Fruit fly (Drosophila melanogaster) whole organism, embryonic: Measurements from ENCODE around the gene CG3342.
A peak's percentile ranks its signal among the peaks of the same experiment; 100 is the strongest.

Experiments
- ATbp ChIP-seq: fragments of 200-800 bp; sonication (Bioruptor generic); optimal IDR thresholded peaks from 2 replicates; lab custom pipeline; 2017; ENCODE audit warnings: missing biosample characterization, mild to moderate bottlenecking, missing genetic modification characterization, missing genetic modification reagents
- Atf6 ChIP-seq: fragments of 200-800 bp; sonication (Bioruptor generic); IDR thresholded peaks from 2 replicates; pipeline ENCODE4 v1.3.6; 2022; ENCODE audit warnings: missing biosample characterization, missing genetic modification characterization
- BEAF-32 ChIP-seq: fragments of 200-800 bp; sonication (Bioruptor generic); optimal IDR thresholded peaks from 3 replicates; lab custom pipeline; 2017; ENCODE audit warnings: missing biosample characterization, missing genetic modification characterization, mild to moderate bottlenecking, moderate library complexity, missing genetic modification reagents
- CG12155 ChIP-seq: fragments of 200-800 bp; sonication (Bioruptor generic); optimal IDR thresholded peaks from 3 replicates; lab custom pipeline; 2016; ENCODE audit warnings: missing biosample characterization, missing genetic modification characterization
- CG14710 ChIP-seq: fragments of 200-800 bp; sonication (Bioruptor generic); optimal IDR thresholded peaks from 3 replicates; lab custom pipeline; 2019; ENCODE audit warnings: missing biosample characterization, mild to moderate bottlenecking, missing genetic modification characterization, moderate library complexity
- CG15479 ChIP-seq: fragments of 200-800 bp; sonication (Bioruptor generic); optimal IDR thresholded peaks from 3 replicates; lab custom pipeline; 2019; ENCODE audit warnings: missing biosample characterization, mild to moderate bottlenecking, missing genetic modification characterization, moderate library complexity
- CG1603 ChIP-seq: fragments of 200-800 bp; sonication (Bioruptor generic); optimal IDR thresholded peaks from 2 replicates; lab custom pipeline; 2019; ENCODE audit warnings: missing biosample characterization, mild to moderate bottlenecking, missing genetic modification characterization, moderate library complexity
- CG17385 ChIP-seq: fragments of 200-800 bp; sonication (Bioruptor generic); optimal IDR thresholded peaks from 3 replicates; lab custom pipeline; 2018; ENCODE audit warnings: missing biosample characterization, mild to moderate bottlenecking, missing genetic modification characterization
- CG18476 ChIP-seq: fragments of 200-800 bp; sonication (Bioruptor generic); optimal IDR thresholded peaks from 2 replicates; lab custom pipeline; 2016; ENCODE audit warnings: missing biosample characterization, mild to moderate bottlenecking, missing genetic modification characterization
- CG2129 ChIP-seq: fragments of 200-800 bp; sonication (Bioruptor generic); IDR thresholded peaks from 2 replicates; pipeline ENCODE4 v1.3.6; 2022; ENCODE audit warnings: missing biosample characterization, missing genetic modification characterization; ENCODE audit not compliant: partially characterized antibody
- CG4360 ChIP-seq: fragments of 200-800 bp; sonication (Bioruptor generic); IDR thresholded peaks from 2 replicates; pipeline ENCODE4 v1.3.6; 2022; ENCODE audit warnings: missing biosample characterization, missing genetic modification characterization
- CG4617 ChIP-seq: fragments of 200-800 bp; sonication (Bioruptor generic); optimal IDR thresholded peaks from 3 replicates; lab custom pipeline; 2016; ENCODE audit warnings: missing biosample characterization, missing genetic modification characterization, borderline replicate concordance
- CG4707 ChIP-seq: fragments of 200-800 bp; sonication (Bioruptor generic); optimal IDR thresholded peaks from 2 replicates; lab custom pipeline; 2018; ENCODE audit warnings: missing biosample characterization, mild to moderate bottlenecking, missing genetic modification characterization, moderate library complexity
- CG6689 ChIP-seq: fragments of 200-800 bp; sonication (Bioruptor generic); IDR thresholded peaks from 2 replicates; pipeline ENCODE4 v1.3.6; 2022; ENCODE audit warnings: missing biosample characterization, missing genetic modification characterization
- CG8089 ChIP-seq: fragments of 200-800 bp; sonication (Bioruptor generic); optimal IDR thresholded peaks from 3 replicates; lab custom pipeline; 2016; ENCODE audit warnings: missing biosample characterization, missing genetic modification characterization
- CG8924 ChIP-seq: fragments of 200-800 bp; optimal IDR thresholded peaks from 3 replicates; lab custom pipeline; 2019; ENCODE audit warnings: missing biosample characterization, mild to moderate bottlenecking, missing genetic modification characterization, moderate library complexity
- Fer1 ChIP-seq: fragments of 200-800 bp; sonication (Bioruptor generic); optimal IDR thresholded peaks from 2 replicates; lab custom pipeline; 2017; ENCODE audit warnings: missing biosample characterization, mild to moderate bottlenecking, missing genetic modification characterization
- Gug ChIP-seq: fragments of 200-800 bp; sonication (Bioruptor generic); IDR thresholded peaks from 4 replicates; pipeline ENCODE4 v1.3.6; 2022; ENCODE audit warnings: missing biosample characterization, missing genetic modification characterization
- Hmr ChIP-seq: fragments of 200-800 bp; sonication (Bioruptor generic); optimal IDR thresholded peaks from 3 replicates; lab custom pipeline; 2017; ENCODE audit warnings: mild to moderate bottlenecking, missing biosample characterization, missing genetic modification reagents, missing genetic modification characterization
- Lim3 ChIP-seq: fragments of 200-800 bp; sonication (Bioruptor generic); IDR thresholded peaks from 2 replicates; pipeline ENCODE4 v1.3.6; 2022; ENCODE audit warnings: missing biosample characterization, missing genetic modification characterization
- NC2α ChIP-seq: fragments of 200-800 bp; sonication (Bioruptor generic); optimal IDR thresholded peaks from 2 replicates; lab custom pipeline; 2016; ENCODE audit warnings: missing biosample characterization, missing genetic modification characterization
- Nf-YC ChIP-seq: fragments of 200-800 bp; optimal IDR thresholded peaks from 3 replicates; lab custom pipeline; 2019; ENCODE audit warnings: missing biosample characterization, mild to moderate bottlenecking, missing genetic modification characterization, moderate library complexity
- abd-A ChIP-seq: fragments of 200-800 bp; sonication (Bioruptor generic); optimal IDR thresholded peaks from 3 replicates; lab custom pipeline; 2019; ENCODE audit warnings: missing biosample characterization, mild to moderate bottlenecking, missing genetic modification characterization, moderate library complexity
- ac ChIP-seq: fragments of 200-800 bp; sonication (Bioruptor generic); optimal IDR thresholded peaks from 3 replicates; lab custom pipeline; 2017; ENCODE audit warnings: missing biosample characterization, mild to moderate bottlenecking, missing genetic modification characterization
- ash1 ChIP-seq: fragments of 200-800 bp; sonication (Bioruptor generic); optimal IDR thresholded peaks from 2 replicates; lab custom pipeline; 2018; ENCODE audit warnings: missing biosample characterization, mild to moderate bottlenecking, missing genetic modification characterization
- az2 ChIP-seq: fragments of 200-800 bp; sonication (Bioruptor generic); optimal IDR thresholded peaks from 3 replicates; lab custom pipeline; 2016; ENCODE audit warnings: missing biosample characterization, missing genetic modification characterization
- chinmo ChIP-seq: fragments of 200-800 bp; sonication (Bioruptor generic); IDR thresholded peaks from 4 replicates; pipeline ENCODE4 v1.3.6; 2022; ENCODE audit warnings: missing biosample characterization, missing genetic modification characterization; ENCODE audit not compliant: partially characterized antibody
- grn ChIP-seq: fragments of 200-800 bp; sonication (Bioruptor generic); optimal IDR thresholded peaks from 3 replicates; lab custom pipeline; 2017; ENCODE audit warnings: missing biosample characterization, missing genetic modification characterization
- kay ChIP-seq: fragments of 200-800 bp; sonication (Bioruptor generic); optimal IDR thresholded peaks from 2 replicates; lab custom pipeline; 2016; ENCODE audit warnings: missing biosample characterization, missing genetic modification characterization
- ken ChIP-seq: fragments of 200-800 bp; sonication (Bioruptor generic); IDR thresholded peaks from 3 replicates; pipeline ENCODE4 v1.3.6; 2022; ENCODE audit warnings: missing biosample characterization, missing genetic modification characterization
- maf-S ChIP-seq: fragments of 200-800 bp; sonication (Bioruptor generic); optimal IDR thresholded peaks from 2 replicates; lab custom pipeline; 2016; ENCODE audit warnings: missing biosample characterization, missing genetic modification characterization
- mam ChIP-seq: fragments of 200-800 bp; sonication (Bioruptor generic); optimal IDR thresholded peaks from 3 replicates; lab custom pipeline; 2016; ENCODE audit warnings: missing biosample characterization, missing genetic modification characterization
- nau ChIP-seq: fragments of 200-800 bp; sonication (Bioruptor generic); optimal IDR thresholded peaks from 3 replicates; lab custom pipeline; 2017; ENCODE audit warnings: missing biosample characterization, mild to moderate bottlenecking, missing genetic modification characterization, missing genetic modification reagents
- nom ChIP-seq: fragments of 200-800 bp; sonication (Bioruptor generic); optimal IDR thresholded peaks from 2 replicates; lab custom pipeline; 2017; ENCODE audit warnings: missing biosample characterization, missing genetic modification characterization, mild to moderate bottlenecking, moderate library complexity, missing genetic modification reagents
- odd ChIP-seq: fragments of 200-800 bp; sonication (Bioruptor generic); optimal IDR thresholded peaks from 2 replicates; lab custom pipeline; 2017; ENCODE audit warnings: missing biosample characterization, mild to moderate bottlenecking, missing genetic modification characterization
- pan ChIP-seq, 4 experiments: fragments of >200 bp in 3 of 4; fragments of 200-800 bp in 1 of 4; sonication (Bioruptor generic) in 1 of 4; optimal IDR thresholded peaks in 3 of 4; IDR thresholded peaks in 1 of 4; 2 replicates each; pipeline versions ENCODE4 v1.3.6 to Lab custom; 2017 to 2022; ENCODE audit warnings: missing biosample characterization in 2 of 4, missing genetic modification characterization in 2 of 4, mixed read lengths in 1 of 4
- pita ChIP-seq: fragments of 200-800 bp; sonication (Bioruptor generic); optimal IDR thresholded peaks from 2 replicates; lab custom pipeline; 2017; ENCODE audit warnings: missing biosample characterization, mild to moderate bottlenecking, missing genetic modification characterization
- pnt ChIP-seq: fragments of 200-800 bp; sonication (Bioruptor generic); optimal IDR thresholded peaks from 3 replicates; lab custom pipeline; 2016; ENCODE audit warnings: missing biosample characterization, missing genetic modification characterization
- prd ChIP-seq, 3 experiments: fragments of >200 bp in 2 of 3; fragments of 200-800 bp in 1 of 3; sonication (Bioruptor generic) in 1 of 3; optimal IDR thresholded peaks in 2 of 3; IDR thresholded peaks in 1 of 3; 2 replicates in 2 of 3; 3 replicates in 1 of 3; pipeline versions ENCODE4 v1.3.6 to Lab custom; 2017 to 2022; ENCODE audit warnings: missing biosample characterization in 1 of 3, missing genetic modification characterization in 1 of 3
- repo ChIP-seq: fragments of 200-800 bp; sonication (Bioruptor generic); optimal IDR thresholded peaks from 2 replicates; lab custom pipeline; 2016; ENCODE audit warnings: missing biosample characterization, missing genetic modification characterization
- rib ChIP-seq: fragments of 200-800 bp; sonication (Bioruptor generic); IDR thresholded peaks from 2 replicates; pipeline ENCODE4 v1.3.6; 2022; ENCODE audit warnings: missing biosample characterization, missing genetic modification characterization
- ro ChIP-seq: fragments of 200-800 bp; sonication (Bioruptor generic); IDR thresholded peaks from 2 replicates; pipeline ENCODE4 v1.3.6; 2022; ENCODE audit warnings: missing biosample characterization, missing genetic modification characterization
- tgo ChIP-seq: fragments of 200-800 bp; sonication (Bioruptor generic); IDR thresholded peaks from 3 replicates; pipeline ENCODE4 v1.3.6; 2022; ENCODE audit warnings: missing biosample characterization, missing genetic modification characterization
- tio ChIP-seq: fragments of 200-800 bp; sonication (Bioruptor generic); optimal IDR thresholded peaks from 2 replicates; lab custom pipeline; 2017; ENCODE audit warnings: missing biosample characterization, missing genetic modification characterization, inconsistent platforms
- trh ChIP-seq: fragments of 200-800 bp; sonication (Bioruptor generic); optimal IDR thresholded peaks from 2 replicates; lab custom pipeline; 2016; ENCODE audit warnings: missing biosample characterization, missing genetic modification characterization
- usp ChIP-seq: fragments of >200 bp; optimal IDR thresholded peaks from 2 replicates; lab custom pipeline; 2017; ENCODE audit warnings: missing biosample characterization, missing genetic modification characterization
- wdn ChIP-seq: fragments of 200-800 bp; sonication (Bioruptor generic); IDR thresholded peaks from 2 replicates; pipeline ENCODE4 v1.3.6; 2022; ENCODE audit warnings: missing biosample characterization, missing genetic modification characterization
- wor ChIP-seq: fragments of 200-800 bp; sonication (Bioruptor generic); IDR thresholded peaks from 2 replicates; pipeline ENCODE4 v1.3.6; 2022; ENCODE audit warnings: missing biosample characterization, missing genetic modification characterization

The CG3342 gene

DNA sequence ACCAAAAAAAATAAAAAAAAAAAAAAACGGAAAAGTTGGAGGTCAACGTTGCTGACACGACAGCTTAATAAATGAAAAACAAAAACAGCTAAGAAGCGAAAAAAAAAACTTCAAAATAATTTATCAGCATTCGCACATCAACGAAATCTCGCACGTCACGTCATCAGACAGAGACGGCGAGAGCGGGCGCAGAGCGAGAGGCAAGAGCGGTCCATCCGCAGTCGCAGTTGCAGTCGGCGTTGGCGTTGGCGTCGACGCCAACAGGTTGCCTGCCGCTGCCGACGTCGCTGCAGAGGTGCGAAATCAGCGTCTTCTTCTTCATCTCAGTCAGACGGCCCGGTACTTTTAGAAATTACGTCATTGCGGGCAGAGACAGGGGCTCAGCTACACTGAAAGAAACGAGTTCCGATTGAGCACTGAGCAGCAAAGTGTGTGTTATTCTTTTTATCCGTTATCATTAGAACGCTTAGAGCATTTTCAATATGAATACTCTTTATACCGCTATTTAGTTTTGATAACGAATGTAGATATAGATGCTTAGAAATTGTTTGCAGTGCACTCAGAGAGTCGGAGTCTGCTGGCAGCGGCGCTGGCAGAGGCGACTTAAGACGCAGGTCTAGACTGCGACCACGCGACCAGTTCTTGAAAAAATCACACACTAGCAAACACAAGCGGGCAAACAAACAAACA lies 21.9 kb upstream of the CG3342 start (continued):
- TF ChIP-seq kay (GFP tag; lab: Kevin White, UChicago) (no peak), CG8089 (GFP tag; lab: Kevin White, UChicago) (peak; percentile 96), CG18476 (GFP tag; lab: Kevin White, UChicago) (peak; percentile 95), maf-S (GFP tag; lab: Kevin White, UChicago) (peak; percentile 94), Gug (GFP tag; lab: Robert Waterston, UW) (peak; percentile 97), prd (optimal IDR thresholded peaks at IDR 0.05; lab: Kevin White, UChicago) (no peak), prd (GFP tag; IDR thresholded peaks at IDR 0.05; lab: Robert Waterston, UW) (peak; percentile 98), usp (no peak), pnt (GFP tag; lab: Kevin White, UChicago) (peak; percentile 94), nom (peak; percentile 89), Atf6 (GFP tag; lab: Robert Waterston, UW) (peak; percentile 97), ken (GFP tag; lab: Robert Waterston, UW) (peak; percentile 96), Fer1 (GFP tag; lab: Kevin White, UChicago) (peak; percentile 96), tgo (peak; percentile 94), CG6689 (GFP tag; lab: Robert Waterston, UW) (peak; percentile 96), wor (GFP tag; lab: Robert Waterston, UW) (peak; percentile 84), CG12155 (GFP tag; lab: Kevin White, UChicago) (peak; percentile 95), odd (peak; percentile 88), ro (GFP tag; lab: Robert Waterston, UW) (peak; percentile 85), ac (GFP tag; lab: Kevin White, UChicago) (peak; percentile 84), Lim3 (GFP tag; lab: Robert Waterston, UW) (peak; percentile 74), CG14710 (tag; lab: Kevin White, UChicago) (peak; percentile 91), repo (GFP tag; lab: Kevin White, UChicago) (peak; percentile 97), BEAF-32 (GFP tag; lab: Kevin White, UChicago) (peak; percentile 7), chinmo (GFP tag; lab: Robert Waterston, UW) (peak; percentile 93), CG4707 (GFP tag; lab: Kevin White, UChicago) (peak; percentile 77), CG1603 (tag; lab: Kevin White, UChicago) (peak; percentile 95), CG15479 (GFP tag; lab: Kevin White, UChicago) (peak; percentile 54), CG4617 (GFP tag; lab: Kevin White, UChicago) (peak; percentile 73), ATbp (peak; percentile 93), NC2α (GFP tag; lab: Kevin White, UChicago) (peak; percentile 90), CG2129 (GFP tag; lab: Robert Waterston, UW) (no peak), abd-A (tag; lab: Kevin White, UChicago) (no peak), ash1 (peak; percentile 91), CG4360 (peak; percentile 76), pan (optimal IDR thresholded peaks at IDR 0.05; lab: Kevin White, UChicago) (no peak), pan (GFP tag; optimal IDR thresholded peaks at IDR 0.05 in 1 of 2, IDR thresholded peaks at IDR 0.05 in 1 of 2) (peak in 1 of 2 experiments; percentile 97), trh (GFP tag; lab: Kevin White, UChicago) (peak; percentile 79), tio (GFP tag; lab: Kevin White, UChicago) (peak; percentile 88), az2 (GFP tag; lab: Kevin White, UChicago) (peak; percentile 92), nau (GFP tag; lab: Kevin White, UChicago) (no peak), wdn (GFP tag; lab: Robert Waterston, UW) (peak; percentile 94), grn (GFP tag; lab: Kevin White, UChicago) (peak; percentile 38), rib (GFP tag; lab: Robert Waterston, UW) (peak; percentile 96), mam (peak; percentile 96), CG17385 (GFP tag; lab: Kevin White, UChicago) (peak; percentile 94), Hmr (peak; percentile 94), Nf-YC (tag; lab: Kevin White, UChicago) (peak; percentile 84), pita (GFP tag; lab: Kevin White, UChicago) (no peak), CG8924 (peak; percentile 94)
